In genomic region chrX:4284470-4284869, ce11 we compare ENCODE assay signal across 5 worm cellular contexts.
TF ChIP-seq lines count a peak whose summit lies in the region.

No protein-coding gene starts in this region.

TF ChIP-seq in whole organism, L1 larva, 84 proteins besides CTCF, POLR2A, EP300 and RAD21:
- TF ChIP-seq elt-2 (tag; optimal IDR thresholded peaks at IDR 0.05; lab: Kevin White, UChicago) (peak; percentile 19), efl-1 (optimal IDR thresholded peaks at IDR 0.05; lab: Kevin White, UChicago) (no peak), efl-1 (GFP tag; optimal IDR thresholded peaks at IDR 0.05 in 1 of 2; lab: Kevin White, UChicago) (peak in 1 of 2 experiments; percentile 38), nhr-71 (tag; optimal IDR thresholded peaks at IDR 0.05; lab: Kevin White, UChicago) (peak; percentile 39), sox-4 (tag; optimal IDR thresholded peaks at IDR 0.05; lab: Kevin White, UChicago) (no peak)

TF ChIP-seq in whole organism, L2 larva, 48 proteins besides CTCF, POLR2A, EP300 and RAD21:
- no peak for TF ChIP-seq ZK546.5 (tag; optimal IDR thresholded peaks at IDR 0.05; lab: Kevin White, UChicago)
- no peak for TF ChIP-seq ztf-11 (tag; optimal IDR thresholded peaks at IDR 0.05; lab: Kevin White, UChicago)
- no peak for TF ChIP-seq nhr-12 (tag; optimal IDR thresholded peaks at IDR 0.05; lab: Kevin White, UChicago)
- no peak for TF ChIP-seq R02D3.7 (tag; optimal IDR thresholded peaks at IDR 0.05; lab: Kevin White, UChicago)
- TF ChIP-seq F13H6.1 (tag; optimal IDR thresholded peaks at IDR 0.05; lab: Kevin White, UChicago): no peak
- peak; percentile 9 for TF ChIP-seq crh-2 (tag; optimal IDR thresholded peaks at IDR 0.05; lab: Kevin White, UChicago)
- TF ChIP-seq mdl-1 (tag; optimal IDR thresholded peaks at IDR 0.05; lab: Kevin White, UChicago): no peak
- no peak for TF ChIP-seq lin-13 (GFP tag; optimal IDR thresholded peaks at IDR 0.05; lab: Kevin White, UChicago)
- TF ChIP-seq gmeb-1 (tag; optimal IDR thresholded peaks at IDR 0.05; lab: Kevin White, UChicago): no peak
- TF ChIP-seq unc-39 (tag; optimal IDR thresholded peaks at IDR 0.05; lab: Kevin White, UChicago): no peak
- no peak for TF ChIP-seq snpc-4 (tag; optimal IDR thresholded peaks at IDR 0.05; lab: Kevin White, UChicago)
- no peak for TF ChIP-seq ztf-4 (tag; optimal IDR thresholded peaks at IDR 0.05; lab: Kevin White, UChicago)
- no peak for TF ChIP-seq Y55F3AM.14 (GFP tag; optimal IDR thresholded peaks at IDR 0.05; lab: Kevin White, UChicago)
- TF ChIP-seq alr-1 (tag; optimal IDR thresholded peaks at IDR 0.05; lab: Kevin White, UChicago): no peak
- peak; percentile 32 for TF ChIP-seq sma-9 (GFP tag; optimal IDR thresholded peaks at IDR 0.05; lab: Kevin White, UChicago)
- no peak for TF ChIP-seq sma-9 (tag; optimal IDR thresholded peaks at IDR 0.05; lab: Kevin White, UChicago)
- no peak for TF ChIP-seq zag-1 (tag; optimal IDR thresholded peaks at IDR 0.05; lab: Kevin White, UChicago)
- no peak for TF ChIP-seq nhr-129 (tag; optimal IDR thresholded peaks at IDR 0.05; lab: Kevin White, UChicago)
- no peak for TF ChIP-seq ceh-16 (tag; optimal IDR thresholded peaks at IDR 0.05; lab: Kevin White, UChicago)
- TF ChIP-seq egl-27 (tag; optimal IDR thresholded peaks at IDR 0.05; lab: Kevin White, UChicago): no peak
- TF ChIP-seq skn-1 (tag; optimal IDR thresholded peaks at IDR 0.05; lab: Kevin White, UChicago): no peak
- no peak for TF ChIP-seq mab-5 (tag; optimal IDR thresholded peaks at IDR 0.05; lab: Kevin White, UChicago)
- TF ChIP-seq fos-1 (tag; optimal IDR thresholded peaks at IDR 0.05; lab: Kevin White, UChicago): peak; percentile 68

TF ChIP-seq in whole organism, L3 larva, 47 proteins besides CTCF, POLR2A, EP300 and RAD21:
- TF ChIP-seq elt-2 (tag; optimal IDR thresholded peaks at IDR 0.05; lab: Kevin White, UChicago) (peak; percentile 62), fkh-10 (GFP tag; optimal IDR thresholded peaks at IDR 0.05; lab: Kevin White, UChicago) (no peak), daf-12 (tag; optimal IDR thresholded peaks at IDR 0.05; lab: Kevin White, UChicago) (no peak), mdl-1 (tag; optimal IDR thresholded peaks at IDR 0.05; lab: Kevin White, UChicago) (no peak), pqm-1 (tag; optimal IDR thresholded peaks at IDR 0.05; lab: Kevin White, UChicago) (peak; percentile 89), pha-4 (tag; optimal IDR thresholded peaks at IDR 0.05; lab: Kevin White, UChicago) (peak; percentile 7)

TF ChIP-seq in whole organism, L4 larva, 104 proteins besides CTCF, POLR2A, EP300 and RAD21:
- TF ChIP-seq unc-130 (GFP tag; optimal IDR thresholded peaks at IDR 0.05; lab: Kevin White, UChicago): no peak
- no peak for TF ChIP-seq T20F7.1 (GFP tag; optimal IDR thresholded peaks at IDR 0.05; lab: Kevin White, UChicago)
- TF ChIP-seq mes-2 (tag; optimal IDR thresholded peaks at IDR 0.05; lab: Kevin White, UChicago; ENCODE audit: poor library complexity, severe bottlenecking): no peak
- no peak for TF ChIP-seq lin-29 (GFP tag; IDR thresholded peaks at IDR 0.05; lab: Robert Waterston, UW)
- TF ChIP-seq lim-7 (GFP tag; IDR thresholded peaks at IDR 0.05; lab: Robert Waterston, UW): no peak
- TF ChIP-seq nhr-41 (GFP tag; IDR thresholded peaks at IDR 0.05; lab: Robert Waterston, UW): no peak
- peak; percentile 12 for TF ChIP-seq pqm-1 (tag; optimal IDR thresholded peaks at IDR 0.05; lab: Kevin White, UChicago)
- no peak for TF ChIP-seq nhr-6 (tag; optimal IDR thresholded peaks at IDR 0.05; lab: Kevin White, UChicago)
- no peak for TF ChIP-seq F10B5.3 (tag; optimal IDR thresholded peaks at IDR 0.05; lab: Kevin White, UChicago)
- TF ChIP-seq mdl-1 (tag; optimal IDR thresholded peaks at IDR 0.05; lab: Kevin White, UChicago): no peak
- no peak for TF ChIP-seq tag-97 (GFP tag; IDR thresholded peaks at IDR 0.05; lab: Robert Waterston, UW)
- no peak for TF ChIP-seq tra-1 (GFP tag; IDR thresholded peaks at IDR 0.05; lab: Robert Waterston, UW)
- TF ChIP-seq attf-4 (tag; optimal IDR thresholded peaks at IDR 0.05; lab: Kevin White, UChicago): no peak
- no peak for TF ChIP-seq aly-2 (tag; optimal IDR thresholded peaks at IDR 0.05; lab: Kevin White, UChicago)
- TF ChIP-seq daf-16 (GFP tag; optimal IDR thresholded peaks at IDR 0.05; lab: Kevin White, UChicago): no peak
- peak; percentile 76 for TF ChIP-seq daf-16 (tag; optimal IDR thresholded peaks at IDR 0.05; lab: Kevin White, UChicago)
- no peak for TF ChIP-seq D1046.2 (GFP tag; IDR thresholded peaks at IDR 0.05; lab: Robert Waterston, UW)
- TF ChIP-seq lin-1 (GFP tag; IDR thresholded peaks at IDR 0.05; lab: Robert Waterston, UW): peak; percentile 27; the same call in 1 of the 2 replicates
- no peak for TF ChIP-seq gei-8 (GFP tag; optimal IDR thresholded peaks at IDR 0.05; lab: Kevin White, UChicago)
- TF ChIP-seq fos-1 (tag; optimal IDR thresholded peaks at IDR 0.05; lab: Kevin White, UChicago): no peak
- peak; percentile 47 for TF ChIP-seq hlh-11 (tag; optimal IDR thresholded peaks at IDR 0.05; lab: Kevin White, UChicago)
- peak; percentile 56 for TF ChIP-seq dmd-6 (GFP tag; IDR thresholded peaks at IDR 0.05; lab: Robert Waterston, UW)
- no peak for TF ChIP-seq ama-1 (optimal IDR thresholded peaks at IDR 0.05; lab: Kevin White, UChicago)
- no peak for TF ChIP-seq F44E2.7 (GFP tag; IDR thresholded peaks at IDR 0.05; lab: Robert Waterston, UW)
- peak; percentile 84 for TF ChIP-seq nhr-28 (tag; optimal IDR thresholded peaks at IDR 0.05; lab: Kevin White, UChicago)
- TF ChIP-seq nhr-77 (tag; optimal IDR thresholded peaks at IDR 0.05; lab: Kevin White, UChicago): peak; percentile 16
- no peak for TF ChIP-seq set-16 (GFP tag; IDR thresholded peaks at IDR 0.05; lab: Robert Waterston, UW)
- TF ChIP-seq nhr-76 (tag; optimal IDR thresholded peaks at IDR 0.05; lab: Kevin White, UChicago): no peak

TF ChIP-seq in whole organism, young adult, 124 proteins besides CTCF, POLR2A, EP300 and RAD21:
- TF ChIP-seq ztf-26 (tag; optimal IDR thresholded peaks at IDR 0.05; lab: Kevin White, UChicago) (no peak), nhr-80 (tag; optimal IDR thresholded peaks at IDR 0.05; lab: Kevin White, UChicago) (peak; percentile 65), aptf-2 (GFP tag; conservative IDR thresholded peaks at IDR 0.05; lab: Robert Waterston, UW) (no peak)
